Worm (Caenorhabditis elegans): Measurements from ENCODE around the gene srx-19.
A peak's percentile ranks its signal among the peaks of the same experiment; 100 is the strongest.

srx-19 gene

DNA sequence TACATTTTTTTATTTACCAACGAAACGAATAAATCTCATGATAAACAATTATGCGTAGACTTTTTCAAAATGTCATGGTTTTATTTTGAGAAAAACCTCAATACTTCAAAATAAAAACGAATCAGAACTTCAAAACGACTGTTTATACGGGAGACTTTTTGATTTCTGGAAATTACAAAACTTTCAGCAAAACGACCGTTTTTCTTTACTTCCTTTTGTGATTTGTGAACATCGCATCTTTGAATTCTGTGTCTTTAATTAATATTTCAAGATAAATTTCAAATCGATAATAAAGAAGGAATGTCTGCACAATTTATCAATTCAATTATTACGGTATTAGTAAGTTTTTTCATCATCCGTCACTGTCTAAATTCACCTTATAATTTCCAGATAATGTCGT lies 5.3 kb upstream of the srx-19 start, which contains the start of gene srx-20:
Gene srx-20 (plus strand): TSS at position 301 of the 400 bp plus-strand sequence.
- TF ChIP-seq sea-1 (GFP tag; conservative IDR thresholded peaks at IDR 0.05) (no peak), ama-1 (optimal IDR thresholded peaks at IDR 0.05) (no peak), hmg-4 (GFP tag; optimal IDR thresholded peaks at IDR 0.05) (no peak), ceh-13 (GFP tag; optimal IDR thresholded peaks at IDR 0.05) (no peak), hmbx-1 (tag; optimal IDR thresholded peaks at IDR 0.05) (no peak), scrt-1 (GFP tag; IDR thresholded peaks at IDR 0.05) (no peak), F13C5.2 (tag; optimal IDR thresholded peaks at IDR 0.05) (no peak), tbx-37 (GFP tag; conservative IDR thresholded peaks at IDR 0.05) (no peak)

- TF ChIP-seq tbx-11 (GFP tag; IDR thresholded peaks at IDR 0.05) = no peak
- no peak for TF ChIP-seq hmg-4 (GFP tag; optimal IDR thresholded peaks at IDR 0.05)
- no peak for TF ChIP-seq F13C5.2 (tag; optimal IDR thresholded peaks at IDR 0.05)
- TF ChIP-seq flt-1 (GFP tag; IDR thresholded peaks at IDR 0.05) = no peak
- no peak for TF ChIP-seq tra-4 (tag; optimal IDR thresholded peaks at IDR 0.05)
- TF ChIP-seq ceh-13 (GFP tag; optimal IDR thresholded peaks at IDR 0.05) = no peak
- TF ChIP-seq aly-1 (tag; optimal IDR thresholded peaks at IDR 0.05) = no peak
- no peak for TF ChIP-seq ets-7 (tag; optimal IDR thresholded peaks at IDR 0.05)
Observed at ce11 chrIV:6878912-6879554, 6.0 kb downstream of the srx-19 start.

- TF ChIP-seq ets-7 (tag; optimal IDR thresholded peaks at IDR 0.05) = no peak
- TF ChIP-seq hmbx-1 (tag; optimal IDR thresholded peaks at IDR 0.05) = no peak
- TF ChIP-seq pes-1 (GFP tag; IDR thresholded peaks at IDR 0.05) = no peak
- no peak for TF ChIP-seq hmg-4 (GFP tag; optimal IDR thresholded peaks at IDR 0.05)
- TF ChIP-seq scrt-1 (GFP tag; IDR thresholded peaks at IDR 0.05) = no peak
Observed at ce11 chrIV:6879666-6880210, 6.7 kb downstream of the srx-19 start.

- TF ChIP-seq B0310.2 (tag; optimal IDR thresholded peaks at IDR 0.05) = no peak
Observed at ce11 chrIV:6880415-6880814, 7.4 kb downstream of the srx-19 start.

DNA sequence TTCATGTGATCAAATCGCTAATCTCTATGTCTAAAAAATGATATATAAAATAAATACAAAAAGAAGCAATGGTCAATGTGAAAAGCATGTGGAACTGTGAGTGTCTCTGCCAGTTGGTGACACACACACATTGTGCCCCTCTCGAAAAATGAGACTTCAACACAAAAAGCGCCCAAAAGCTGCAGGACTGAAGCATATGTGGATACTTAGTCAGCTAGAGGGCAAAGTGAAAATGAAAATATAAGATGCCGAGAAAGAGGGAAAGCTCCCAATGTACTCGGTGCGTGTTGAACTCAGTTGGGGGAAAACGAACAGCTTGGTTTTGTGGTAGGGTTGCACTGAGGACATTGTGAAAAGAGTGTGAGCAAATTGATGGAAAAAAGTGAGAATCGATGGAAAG lies 8.1 kb downstream of the srx-19 start:
- no peak for TF ChIP-seq hnd-1 (tag; optimal IDR thresholded peaks at IDR 0.05)

DNA sequence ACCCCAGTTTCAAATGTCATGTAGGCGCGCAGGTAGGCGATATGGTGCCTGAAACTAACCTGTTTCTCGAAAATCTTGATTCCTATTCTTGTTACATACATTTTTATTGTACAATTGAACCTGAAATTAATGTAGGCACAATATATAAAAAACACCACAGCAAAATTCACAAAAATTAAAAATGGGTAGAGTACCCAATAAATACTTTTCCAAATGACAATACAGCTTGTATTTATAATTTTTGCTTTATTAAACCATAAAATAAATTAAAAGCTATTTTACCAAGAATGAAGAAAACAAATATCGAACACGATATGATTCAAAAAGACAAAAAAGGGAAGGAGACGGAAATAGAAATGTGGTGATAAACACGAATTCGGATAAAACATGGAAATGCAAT lies 10.3 kb downstream of the srx-19 start, which contains the start of gene tre-2:
Gene tre-2 (minus strand): TSS at position 101 of the 400 bp plus-strand sequence.
- TF ChIP-seq F13C5.2 (tag; optimal IDR thresholded peaks at IDR 0.05) (no peak), hmg-4 (GFP tag; optimal IDR thresholded peaks at IDR 0.05) (no peak), ama-1 (optimal IDR thresholded peaks at IDR 0.05) (no peak), tbx-37 (GFP tag; conservative IDR thresholded peaks at IDR 0.05) (no peak), ceh-36 (tag; optimal IDR thresholded peaks at IDR 0.05) (no peak), flt-1 (GFP tag; IDR thresholded peaks at IDR 0.05) (no peak), ets-7 (tag; optimal IDR thresholded peaks at IDR 0.05) (no peak)

DNA sequence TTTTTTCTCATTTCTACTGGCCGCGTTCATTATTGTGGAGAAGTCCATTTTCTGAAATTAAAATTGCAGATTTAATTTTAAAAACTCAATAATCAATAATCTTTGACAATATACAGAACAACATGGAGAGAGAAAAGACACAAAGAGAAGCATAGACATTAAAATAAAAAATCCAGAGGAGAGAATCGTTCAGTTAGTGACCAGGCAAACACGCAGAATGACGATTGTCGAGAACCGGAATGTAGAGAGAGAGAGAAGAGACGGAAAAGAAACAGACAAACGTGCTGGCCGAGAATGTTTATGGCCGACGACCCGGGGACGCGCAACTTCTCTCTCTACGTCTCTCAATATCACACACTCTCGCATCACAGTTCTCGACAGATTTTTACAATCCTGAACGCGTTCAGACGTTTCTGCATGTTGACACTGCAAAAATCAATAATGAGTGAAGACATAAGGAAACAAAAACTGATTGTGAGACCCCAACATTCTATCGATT lies 14.6 kb downstream of the srx-19 start, which contains the start of the genes T05A12.3 and T05A12.4:
Gene T05A12.3 (minus strand): TSS at position 51 of the 499 bp plus-strand sequence.
Gene T05A12.4 (plus strand): TSS at position 348 of the 499 bp plus-strand sequence.
- TF ChIP-seq hnd-1 (tag; optimal IDR thresholded peaks at IDR 0.05) (no peak), ceh-36 (tag; optimal IDR thresholded peaks at IDR 0.05) (no peak), tbx-37 (GFP tag; conservative IDR thresholded peaks at IDR 0.05) (peak; percentile 55; the same call in 1 of the 2 replicates), sea-1 (GFP tag; conservative IDR thresholded peaks at IDR 0.05) (no peak), pes-1 (GFP tag; IDR thresholded peaks at IDR 0.05) (no peak), hmbx-1 (tag; optimal IDR thresholded peaks at IDR 0.05) (no peak), ets-7 (tag; optimal IDR thresholded peaks at IDR 0.05) (peak; percentile 35), hmg-4 (GFP tag; optimal IDR thresholded peaks at IDR 0.05) (no peak), ama-1 (optimal IDR thresholded peaks at IDR 0.05) (no peak), B0310.2 (tag; optimal IDR thresholded peaks at IDR 0.05) (no peak), tbx-11 (GFP tag; IDR thresholded peaks at IDR 0.05) (no peak), aly-1 (tag; optimal IDR thresholded peaks at IDR 0.05) (no peak), tra-4 (tag; optimal IDR thresholded peaks at IDR 0.05) (no peak)

DNA sequence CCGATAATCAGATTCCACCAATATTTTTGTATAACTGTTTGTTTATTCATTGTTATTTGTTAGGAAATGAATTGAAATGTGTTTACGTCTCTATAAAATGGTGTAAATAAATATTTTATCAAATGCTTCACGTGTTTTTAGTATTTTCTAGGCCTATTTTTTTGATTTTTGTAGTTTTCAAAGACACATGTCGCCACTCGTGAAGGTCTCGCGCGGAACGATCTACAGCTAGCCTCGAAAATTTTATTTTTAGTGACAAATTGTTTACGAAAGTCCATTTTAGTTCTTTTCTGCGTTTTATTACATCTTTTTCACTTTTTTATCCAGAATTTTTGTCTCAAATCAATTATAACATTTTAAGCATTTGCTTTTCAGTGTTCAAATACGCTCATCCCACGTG lies 30.5 kb downstream of the srx-19 start, which contains the start of gene T22D1.5:
Gene T22D1.5 (plus strand): TSS at position 376 of the 400 bp plus-strand sequence.
- TF ChIP-seq scrt-1 (GFP tag; IDR thresholded peaks at IDR 0.05) (no peak), F13C5.2 (tag; optimal IDR thresholded peaks at IDR 0.05) (no peak), ceh-13 (GFP tag; optimal IDR thresholded peaks at IDR 0.05) (no peak), hmg-4 (GFP tag; optimal IDR thresholded peaks at IDR 0.05) (no peak), tbx-11 (GFP tag; IDR thresholded peaks at IDR 0.05) (no peak), hnd-1 (tag; optimal IDR thresholded peaks at IDR 0.05) (no peak), aly-1 (tag; optimal IDR thresholded peaks at IDR 0.05) (no peak), ets-7 (tag; optimal IDR thresholded peaks at IDR 0.05) (no peak), sea-1 (GFP tag; conservative IDR thresholded peaks at IDR 0.05) (no peak), ceh-36 (tag; optimal IDR thresholded peaks at IDR 0.05) (no peak), tbx-37 (GFP tag; conservative IDR thresholded peaks at IDR 0.05) (no peak), hmbx-1 (tag; optimal IDR thresholded peaks at IDR 0.05) (no peak), pes-1 (GFP tag; IDR thresholded peaks at IDR 0.05) (no peak), flt-1 (GFP tag; IDR thresholded peaks at IDR 0.05) (no peak), ama-1 (optimal IDR thresholded peaks at IDR 0.05) (no peak), tra-4 (tag; optimal IDR thresholded peaks at IDR 0.05) (no peak), B0310.2 (tag; optimal IDR thresholded peaks at IDR 0.05) (no peak)

Data from whole organism, early embryonic.